Fruit fly (Drosophila melanogaster) whole organism, pupa: ENCODE measurements around the gene Col4a1.

Experiments used
- CG10348 ChIP-seq: fragments of 200-800 bp; sonication (Bioruptor generic); IDR thresholded peaks from 2 replicates; pipeline ENCODE4 v1.3.6; 2022; ENCODE audit warnings: missing biosample characterization, missing genetic modification characterization
- CG12605 ChIP-seq: fragments of 200-800 bp; sonication (Bioruptor generic); IDR thresholded peaks from 2 replicates; pipeline ENCODE4 v1.3.6; 2022; ENCODE audit warnings: missing biosample characterization, missing genetic modification characterization
- CG13204 ChIP-seq: fragments of 200-800 bp; sonication (Bioruptor generic); optimal IDR thresholded peaks from 2 replicates; lab custom pipeline; 2018; ENCODE audit warnings: missing biosample characterization, mild to moderate bottlenecking, missing genetic modification characterization, moderate library complexity
- CG14655 ChIP-seq: fragments of 200-800 bp; sonication (Bioruptor generic); optimal IDR thresholded peaks from 3 replicates; lab custom pipeline; 2017; ENCODE audit warnings: mild to moderate bottlenecking, missing biosample characterization, missing genetic modification reagents, missing genetic modification characterization
- CG15710 ChIP-seq: fragments of 200-800 bp; sonication (Bioruptor generic); optimal IDR thresholded peaks from 2 replicates; lab custom pipeline; 2018; ENCODE audit warnings: missing biosample characterization, mild to moderate bottlenecking, missing genetic modification characterization, moderate library complexity
- CG17806 ChIP-seq: fragments of 200-800 bp; sonication (Bioruptor generic); optimal IDR thresholded peaks from 2 replicates; lab custom pipeline; 2018; ENCODE audit warnings: missing biosample characterization, mild to moderate bottlenecking, missing genetic modification characterization, moderate library complexity
- CG32121 ChIP-seq: fragments of 200-800 bp; sonication (Bioruptor generic); IDR thresholded peaks from 2 replicates; pipeline ENCODE4 v1.3.6; 2022; ENCODE audit warnings: missing biosample characterization, missing genetic modification characterization
- CG34367 ChIP-seq: fragments of 200-800 bp; sonication (Bioruptor generic); optimal IDR thresholded peaks from 2 replicates; lab custom pipeline; 2018; ENCODE audit warnings: missing biosample characterization, mild to moderate bottlenecking, missing genetic modification characterization
- CG4496 ChIP-seq: fragments of 200-800 bp; sonication (Bioruptor generic); IDR thresholded peaks from 3 replicates; pipeline ENCODE4 v1.3.6; 2022; ENCODE audit warnings: missing biosample characterization, missing genetic modification characterization
- CG8159 ChIP-seq: fragments of 200-800 bp; sonication (Bioruptor generic); optimal IDR thresholded peaks from 3 replicates; lab custom pipeline; 2018; ENCODE audit warnings: missing biosample characterization, mild to moderate bottlenecking, missing genetic modification characterization, moderate library complexity
- CG8301 ChIP-seq: fragments of 200-800 bp; sonication (Bioruptor generic); optimal IDR thresholded peaks from 2 replicates; lab custom pipeline; 2018; ENCODE audit warnings: missing biosample characterization, mild to moderate bottlenecking, missing genetic modification characterization
- CG9948 ChIP-seq: fragments of 200-800 bp; sonication (Bioruptor generic); optimal IDR thresholded peaks from 2 replicates; lab custom pipeline; 2018; ENCODE audit warnings: missing biosample characterization, mild to moderate bottlenecking, missing genetic modification characterization, moderate library complexity
- D1 ChIP-seq: fragments of 200-800 bp; sonication (Bioruptor generic); optimal IDR thresholded peaks from 2 replicates; lab custom pipeline; 2018; ENCODE audit warnings: missing biosample characterization, mild to moderate bottlenecking, missing genetic modification characterization, moderate library complexity
- EcR ChIP-seq: fragments of 200-800 bp; sonication (Bioruptor generic); optimal IDR thresholded peaks from 3 replicates; lab custom pipeline; 2019; ENCODE audit warnings: missing biosample characterization, missing genetic modification characterization, mild to moderate bottlenecking, moderate library complexity, missing genetic modification reagents
- Ets98B ChIP-seq: fragments of 200-800 bp; sonication (Bioruptor generic); IDR thresholded peaks from 2 replicates; pipeline ENCODE4 v1.3.6; 2022; ENCODE audit warnings: missing biosample characterization, missing genetic modification characterization
- Pif1A ChIP-seq: fragments of 200-800 bp; sonication (Bioruptor generic); optimal IDR thresholded peaks from 3 replicates; lab custom pipeline; 2016; ENCODE audit warnings: missing biosample characterization, missing genetic modification characterization
- Pif1B ChIP-seq: fragments of 200-800 bp; sonication (Bioruptor generic); optimal IDR thresholded peaks from 3 replicates; lab custom pipeline; 2016; ENCODE audit warnings: missing biosample characterization, missing genetic modification characterization
- Snoo ChIP-seq: fragments of 200-800 bp; sonication (Bioruptor generic); optimal IDR thresholded peaks from 3 replicates; lab custom pipeline; 2017; ENCODE audit warnings: missing biosample characterization, mild to moderate bottlenecking, missing genetic modification characterization, inconsistent platforms
- fd96Ca ChIP-seq: fragments of 200-800 bp; sonication (Bioruptor generic); IDR thresholded peaks from 3 replicates; pipeline ENCODE4 v1.3.6; 2022; ENCODE audit warnings: missing biosample characterization, missing genetic modification characterization
- gl ChIP-seq: fragments of 200-800 bp; sonication (Bioruptor generic); optimal IDR thresholded peaks from 2 replicates; lab custom pipeline; 2018; ENCODE audit warnings: missing biosample characterization, mild to moderate bottlenecking, missing genetic modification characterization
- rn ChIP-seq: fragments of 200-800 bp; sonication (Bioruptor generic); IDR thresholded peaks from 2 replicates; pipeline ENCODE4 v1.3.6; 2022; ENCODE audit warnings: missing biosample characterization, missing genetic modification characterization

Gene Col4a1

DNA sequence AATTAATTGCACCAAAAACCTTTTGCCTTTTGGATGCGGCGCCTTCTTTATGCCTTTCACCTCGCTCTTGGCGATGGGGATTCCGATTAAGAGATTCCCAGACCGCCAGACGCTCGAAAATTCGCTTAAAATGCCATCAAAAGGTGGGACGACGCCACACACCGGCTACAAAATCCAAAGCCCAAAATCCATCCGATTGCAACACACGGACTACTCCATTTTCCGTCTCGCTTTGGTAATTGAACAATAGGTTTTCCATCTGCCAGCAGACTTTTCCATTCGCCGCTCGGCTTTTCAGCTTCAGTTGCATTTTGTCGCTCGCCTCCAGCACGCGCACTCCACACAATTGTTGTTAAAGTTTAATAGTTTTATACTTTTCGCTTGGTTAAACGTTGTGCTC lies 31.1 kb downstream of the Col4a1 start, which contains the start of gene qtc:
Gene qtc, plus strand, starts transcription at position 301 of the 400 bp plus-strand sequence.
- TF ChIP-seq CG10348, result no peak
- no peak for TF ChIP-seq Snoo
- no peak for TF ChIP-seq CG15710 (tag; lab: Kevin White, UChicago)
- no peak for TF ChIP-seq fd96Ca
- no peak for TF ChIP-seq CG9948 (tag; lab: Kevin White, UChicago)
- no peak for TF ChIP-seq Pif1B (GFP tag; lab: Kevin White, UChicago)
- no peak for TF ChIP-seq gl (tag; lab: Kevin White, UChicago)
- no peak for TF ChIP-seq CG8159 (tag; lab: Kevin White, UChicago)
- no peak for TF ChIP-seq D1
- no peak for TF ChIP-seq rn (GFP tag; lab: Robert Waterston, UW)
- no peak for TF ChIP-seq CG4496
- TF ChIP-seq Pif1A (GFP tag; lab: Kevin White, UChicago), result no peak
- TF ChIP-seq CG14655 (GFP tag; lab: Kevin White, UChicago), result no peak
- TF ChIP-seq CG34367 (tag; lab: Kevin White, UChicago), result no peak
- no peak for TF ChIP-seq EcR (GFP tag; lab: Kevin White, UChicago)
- TF ChIP-seq Ets98B (GFP tag; lab: Robert Waterston, UW), result no peak
- TF ChIP-seq CG12605, result no peak
- no peak for TF ChIP-seq CG13204 (GFP tag; lab: Kevin White, UChicago)
- TF ChIP-seq CG32121 (GFP tag; lab: Robert Waterston, UW), result no peak

DNA sequence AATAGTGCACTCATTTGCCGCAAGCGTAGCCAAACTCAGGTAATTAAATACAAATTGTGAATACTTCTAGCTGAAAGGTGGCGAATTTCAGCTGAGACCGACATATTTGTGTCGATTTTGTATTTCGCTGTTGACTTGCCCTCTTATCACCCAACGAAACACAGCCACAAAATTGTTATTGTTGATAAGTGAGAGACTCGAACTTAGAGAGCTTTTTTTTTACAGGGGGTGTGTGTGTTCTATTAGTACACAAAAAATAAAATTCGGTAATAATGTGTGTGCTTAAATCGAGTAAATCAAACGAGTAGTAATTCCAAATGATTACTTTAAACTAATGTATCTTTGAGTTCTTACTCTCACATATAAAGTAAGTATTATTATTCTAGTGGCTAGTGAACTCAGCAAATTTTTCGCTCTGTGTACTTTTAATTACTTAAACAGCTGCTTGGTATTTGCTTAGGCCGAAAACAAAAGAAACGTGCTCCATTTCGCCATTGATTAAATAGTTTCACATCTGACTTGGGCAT lies 31.6 kb downstream of the Col4a1 start:
- TF ChIP-seq Ets98B (GFP tag; lab: Robert Waterston, UW) (0 out of 2 replicates have a peak, but pooled peaks have one; percentile 15), D1 (no peak), gl (tag; lab: Kevin White, UChicago) (no peak), CG4496 (0 out of 3 replicates have a peak, but pooled peaks have one; percentile 34), CG14655 (GFP tag; lab: Kevin White, UChicago) (no peak), CG32121 (GFP tag; lab: Robert Waterston, UW) (no peak), Pif1A (GFP tag; lab: Kevin White, UChicago) (no peak), CG34367 (tag; lab: Kevin White, UChicago) (no peak), CG10348 (no peak), CG8159 (tag; lab: Kevin White, UChicago) (no peak), Snoo (no peak), EcR (GFP tag; lab: Kevin White, UChicago) (no peak), Pif1B (GFP tag; lab: Kevin White, UChicago) (no peak), CG17806 (tag; lab: Kevin White, UChicago) (no peak)

DNA sequence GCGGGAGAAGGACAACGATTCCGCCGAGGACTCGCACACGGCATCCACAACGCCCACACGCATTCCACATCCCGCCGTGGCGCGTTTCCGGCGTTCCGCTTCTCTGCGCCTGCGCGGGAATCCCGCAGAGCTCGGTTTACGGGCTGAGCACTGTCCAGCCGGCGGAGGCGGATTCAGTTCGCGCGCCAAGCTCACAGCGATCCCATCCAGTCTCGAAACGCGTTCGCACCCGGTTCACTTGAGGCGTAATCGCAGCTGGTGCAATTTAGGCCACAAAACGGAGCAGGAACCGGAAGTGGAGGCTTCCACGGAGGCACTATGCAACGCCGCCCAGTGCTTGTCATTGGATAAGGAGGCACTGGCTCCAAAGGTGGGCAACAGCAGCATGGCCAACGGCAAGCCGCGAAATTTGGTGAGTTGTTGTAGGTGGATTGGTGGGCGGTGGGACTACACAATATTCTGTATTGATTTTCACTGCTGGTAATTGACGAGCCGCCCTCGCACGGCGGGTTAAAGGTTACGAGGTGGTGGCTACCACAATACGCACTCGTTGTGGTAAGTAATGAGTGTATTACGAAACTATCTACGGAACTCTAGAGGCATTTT lies 33.5 kb downstream of the Col4a1 start:
- no peak for TF ChIP-seq Snoo
- no peak for TF ChIP-seq CG8301 (tag; lab: Kevin White, UChicago)
- 0 out of 2 replicates have a peak, but pooled peaks have one; percentile 9 for TF ChIP-seq CG32121 (GFP tag; lab: Robert Waterston, UW)
- no peak for TF ChIP-seq CG13204 (GFP tag; lab: Kevin White, UChicago)
- TF ChIP-seq CG8159 (tag; lab: Kevin White, UChicago), result no peak
- TF ChIP-seq, all 21 proteins: peak for 1

DNA sequence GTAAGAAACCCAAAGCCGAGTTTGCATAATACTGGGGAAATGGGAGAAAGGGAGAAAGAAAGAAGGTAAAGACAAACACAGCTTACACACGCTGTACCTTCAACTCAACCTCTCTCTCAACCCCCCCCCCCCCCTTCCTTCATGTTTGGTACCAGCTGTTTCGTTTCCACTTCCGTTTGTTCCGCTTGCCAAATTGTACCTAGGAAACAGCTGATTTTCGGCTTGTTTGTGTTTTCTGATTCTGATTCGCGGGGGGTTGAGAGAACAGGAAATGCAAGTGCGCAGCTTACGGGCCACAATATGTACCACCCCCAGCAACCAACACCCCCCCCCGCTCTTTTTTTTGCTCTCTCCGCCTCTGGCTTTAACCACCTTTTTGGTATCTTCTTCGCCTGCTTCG lies 34.5 kb downstream of the Col4a1 start:
- TF ChIP-seq CG12605 (no peak), EcR (GFP tag; lab: Kevin White, UChicago) (no peak), CG14655 (GFP tag; lab: Kevin White, UChicago) (no peak), CG17806 (tag; lab: Kevin White, UChicago) (no peak)

DNA sequence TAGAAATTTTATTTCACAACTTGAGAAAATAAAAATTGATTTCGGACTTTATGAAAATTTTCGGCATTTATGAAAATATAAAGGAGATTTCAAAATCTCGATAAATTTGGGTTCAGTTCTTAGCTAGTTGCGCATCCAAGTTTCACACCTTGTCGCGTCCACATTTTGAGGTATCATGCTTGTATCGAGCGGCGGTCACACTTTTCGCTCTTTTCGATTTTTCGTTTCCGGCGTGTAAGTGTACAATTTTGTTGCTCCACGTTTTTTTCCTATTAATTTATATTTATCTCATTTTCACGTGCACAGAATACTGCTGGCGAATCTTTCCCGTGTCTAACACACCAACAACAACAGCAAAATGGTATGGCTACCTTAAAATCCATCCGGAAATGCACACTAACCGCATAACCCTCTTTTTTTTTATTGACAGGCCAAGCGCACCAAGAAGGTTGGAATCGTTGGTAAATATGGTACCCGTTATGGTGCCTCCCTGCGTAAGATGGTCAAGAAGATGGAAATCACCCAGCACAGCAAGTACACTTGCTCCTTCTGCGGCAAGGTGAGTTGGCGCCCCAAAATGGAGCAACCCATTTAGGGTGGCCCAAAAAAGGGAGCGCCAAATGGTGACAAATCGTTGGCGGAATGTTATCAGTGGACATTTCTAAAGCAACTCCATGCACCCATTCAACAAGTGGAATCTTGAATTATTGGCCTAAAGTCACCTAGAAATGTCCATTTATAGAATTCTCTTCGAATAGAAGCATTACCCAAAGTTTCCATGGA lies 41.6 kb downstream of the Col4a1 start, which contains the start of gene RpL37A:
Gene RpL37A, plus strand, starts transcription at position 161 of the 783 bp plus-strand sequence.
- TF ChIP-seq CG32121 (GFP tag; lab: Robert Waterston, UW) (no peak; the same call in 1 of the 2 replicates), CG14655 (GFP tag; lab: Kevin White, UChicago) (no peak), CG13204 (GFP tag; lab: Kevin White, UChicago) (no peak), CG12605 (peak; percentile 58), Pif1B (GFP tag; lab: Kevin White, UChicago) (no peak), fd96Ca (no peak; the same call in 2 of the 3 replicates), CG10348 (no peak), CG4496 (peak; percentile 84), CG9948 (tag; lab: Kevin White, UChicago) (no peak), CG8159 (tag; lab: Kevin White, UChicago) (peak; percentile 91), rn (GFP tag; lab: Robert Waterston, UW) (no peak), CG8301 (tag; lab: Kevin White, UChicago) (no peak), CG17806 (tag; lab: Kevin White, UChicago) (peak; percentile 32), Ets98B (GFP tag; lab: Robert Waterston, UW) (peak; percentile 60), CG34367 (tag; lab: Kevin White, UChicago) (peak; percentile 59), CG15710 (tag; lab: Kevin White, UChicago) (peak; percentile 16), EcR (GFP tag; lab: Kevin White, UChicago) (no peak), Pif1A (GFP tag; lab: Kevin White, UChicago) (peak; percentile 74), gl (tag; lab: Kevin White, UChicago) (peak; percentile 62), Snoo (peak; percentile 83), D1 (peak; percentile 50)
